Worm (Caenorhabditis elegans) whole organism, L3 larva: ENCODE data around the gene dro-1.

Experiments used
- mml-1 ChIP-seq: fragments of 150-350 bp; sonication (generic microtip); optimal IDR thresholded peaks from 3 replicates; lab custom pipeline; 2014; ENCODE audit warnings: missing biosample characterization, missing genetic modification characterization
- nhr-77 ChIP-seq: fragments of 150-350 bp; optimal IDR thresholded peaks from 2 replicates; lab custom pipeline; 2014; ENCODE audit warnings: missing biosample characterization, missing genetic modification characterization

- TF ChIP-seq mml-1 (tag; lab: Kevin White, UChicago) (no peak), nhr-77 (tag; lab: Kevin White, UChicago) (no peak)
Observed at ce11 chrIII:13359847-13360246, 17.4 kb downstream of the dro-1 start.
